Fruit fly (Drosophila melanogaster): ENCODE results near the gene CG1387.

Gene CG1387

dm6 chrX:8416956-8417355, 31.4 kb downstream of the CG1387 start (continued):
- TF ChIP-seq unc-4 (GFP tag; IDR thresholded peaks at IDR 0.05; ENCODE audit: partially characterized antibody): no peak
- no peak for TF ChIP-seq CkIIα-i1 (GFP tag; IDR thresholded peaks at IDR 0.05)
- peak; percentile 54 for TF ChIP-seq dmrt99B (tag; optimal IDR thresholded peaks at IDR 0.05)
- no peak for TF ChIP-seq D19B (GFP tag; optimal IDR thresholded peaks at IDR 0.05)
- TF ChIP-seq bab2 (GFP tag; optimal IDR thresholded peaks at IDR 0.05): peak; percentile 32
- TF ChIP-seq Poxn (GFP tag; IDR thresholded peaks at IDR 0.05): no peak
- TF ChIP-seq CG32772 (GFP tag; IDR thresholded peaks at IDR 0.05): 0 out of 2 replicates have a peak, but pooled peaks have one; percentile 20
- TF ChIP-seq CG4730 (GFP tag; IDR thresholded peaks at IDR 0.05): no peak
- no peak for TF ChIP-seq pho (GFP tag; optimal IDR thresholded peaks at IDR 0.05)
- TF ChIP-seq fd64A (GFP tag; optimal IDR thresholded peaks at IDR 0.05): no peak
- TF ChIP-seq CG3995 (GFP tag; optimal IDR thresholded peaks at IDR 0.05): no peak
- TF ChIP-seq ttk (GFP tag; IDR thresholded peaks at IDR 0.05): no peak
- TF ChIP-seq CG10366 (GFP tag; IDR thresholded peaks at IDR 0.05): no peak
- TF ChIP-seq CG17829 (tag; optimal IDR thresholded peaks at IDR 0.05): no peak
- peak; percentile 52 for TF ChIP-seq CG7839 (tag; optimal IDR thresholded peaks at IDR 0.05)
- TF ChIP-seq CG13287 (GFP tag; IDR thresholded peaks at IDR 0.05; ENCODE audit: partially characterized antibody): no peak
- peak; percentile 48 for TF ChIP-seq CG2678 (tag; optimal IDR thresholded peaks at IDR 0.05)
- TF ChIP-seq tin (GFP tag; optimal IDR thresholded peaks at IDR 0.05): peak; percentile 23
- no peak for TF ChIP-seq ken (GFP tag; IDR thresholded peaks at IDR 0.05)
- TF ChIP-seq ind (GFP tag; optimal IDR thresholded peaks at IDR 0.05): no peak
- 0 out of 2 replicates have a peak, but pooled peaks have one; percentile 29 for TF ChIP-seq Rfx (GFP tag; IDR thresholded peaks at IDR 0.05)
- TF ChIP-seq CG30403 (GFP tag; optimal IDR thresholded peaks at IDR 0.05): peak; percentile 7
- no peak for TF ChIP-seq gcm (GFP tag; optimal IDR thresholded peaks at IDR 0.05)
- no peak for TF ChIP-seq yki (optimal IDR thresholded peaks at IDR 0.05)
- peak; percentile 29 for TF ChIP-seq jumu (GFP tag; optimal IDR thresholded peaks at IDR 0.05)
- TF ChIP-seq Pdp1 (GFP tag; optimal IDR thresholded peaks at IDR 0.05): peak; percentile 21 to 48
- no peak for TF ChIP-seq oc (tag; optimal IDR thresholded peaks at IDR 0.05)
- TF ChIP-seq Oli (tag; optimal IDR thresholded peaks at IDR 0.05): peak; percentile 16
- no peak for TF ChIP-seq luna (GFP tag; optimal IDR thresholded peaks at IDR 0.05)
- no peak for TF ChIP-seq btn (GFP tag; optimal IDR thresholded peaks at IDR 0.05)
- TF ChIP-seq crp (GFP tag; optimal IDR thresholded peaks at IDR 0.05): no peak
- no peak for TF ChIP-seq CG2129 (GFP tag; IDR thresholded peaks at IDR 0.05; ENCODE audit: partially characterized antibody)
- no peak for TF ChIP-seq Lpt (GFP tag; optimal IDR thresholded peaks at IDR 0.05)
- no peak for TF ChIP-seq NFAT (GFP tag; IDR thresholded peaks at IDR 0.05)
- TF ChIP-seq vfl (GFP tag; optimal IDR thresholded peaks at IDR 0.05): no peak
- no peak for TF ChIP-seq CG10462 (GFP tag; optimal IDR thresholded peaks at IDR 0.05)
- peak; percentile 22; the same call in 1 of the 3 replicates for TF ChIP-seq CG17361 (GFP tag; IDR thresholded peaks at IDR 0.05)
- TF ChIP-seq Lim3 (GFP tag; IDR thresholded peaks at IDR 0.05): no peak
- no peak for TF ChIP-seq CG12104 (GFP tag; optimal IDR thresholded peaks at IDR 0.05)
- no peak for TF ChIP-seq CG16813 (GFP tag; IDR thresholded peaks at IDR 0.05; ENCODE audit: partially characterized antibody)
- TF ChIP-seq disco-r (GFP tag; optimal IDR thresholded peaks at IDR 0.05): no peak
- TF ChIP-seq D19A (tag; optimal IDR thresholded peaks at IDR 0.05): no peak
- TF ChIP-seq zen (tag; optimal IDR thresholded peaks at IDR 0.05): no peak
- TF ChIP-seq grn (GFP tag; optimal IDR thresholded peaks at IDR 0.05): no peak
- TF ChIP-seq Atf3 (GFP tag; optimal IDR thresholded peaks at IDR 0.05): no peak
- no peak for TF ChIP-seq slp2 (GFP tag; optimal IDR thresholded peaks at IDR 0.05)
- no peak for TF ChIP-seq Hr39 (optimal IDR thresholded peaks at IDR 0.05)
- peak; percentile 34 for TF ChIP-seq Side (GFP tag; optimal IDR thresholded peaks at IDR 0.05)
- TF ChIP-seq E2f2 (GFP tag; IDR thresholded peaks at IDR 0.05): no peak
- peak; percentile 47 for TF ChIP-seq Antp (GFP tag; optimal IDR thresholded peaks at IDR 0.05)
- no peak for TF ChIP-seq CG15073 (GFP tag; optimal IDR thresholded peaks at IDR 0.05)
- TF ChIP-seq sens (GFP tag): peak; percentile 94
- no peak for TF ChIP-seq Gug (GFP tag; IDR thresholded peaks at IDR 0.05)
